Worm (Caenorhabditis elegans): ENCODE results near the gene Y13C8A.1.
A peak's percentile ranks its signal among the peaks of the same experiment; 100 is the strongest.
"Not testable (repeated sequence)": the region's sequence is repeated elsewhere in the genome, so short reads cannot be mapped to it uniquely, and the experiment has no call there.

Gene Y13C8A.1

DNA sequence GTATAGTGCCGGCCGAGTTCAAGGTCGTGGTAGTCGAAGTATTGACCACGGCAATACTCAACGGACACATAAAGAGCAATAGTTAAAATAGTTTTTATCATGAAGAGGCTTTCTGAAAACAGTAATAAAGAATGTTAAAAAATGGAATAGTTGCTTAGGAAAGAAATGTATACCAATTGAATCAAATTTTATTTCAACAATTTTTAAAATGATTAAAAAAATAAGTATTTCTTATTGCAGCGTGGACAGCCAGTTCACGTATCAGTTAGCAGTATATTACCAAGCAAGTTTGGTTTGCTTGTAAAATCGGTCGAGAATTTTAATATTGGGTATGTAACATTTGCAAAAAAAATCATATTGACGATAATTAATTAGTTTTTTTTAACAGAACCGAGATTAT is 30.1 kb downstream of the Y13C8A.1 start, which contains the start of gene F39F10.5:
Gene F39F10.5, minus strand, starts transcription at position 101 of the 400 bp plus-strand sequence.
- TF ChIP-seq flt-1 (GFP tag; IDR thresholded peaks at IDR 0.05); med-1 (GFP tag; optimal IDR thresholded peaks at IDR 0.05; ENCODE audit: insufficient read depth); tab-1 (GFP tag; IDR thresholded peaks at IDR 0.05): not testable (repeated sequence)

DNA sequence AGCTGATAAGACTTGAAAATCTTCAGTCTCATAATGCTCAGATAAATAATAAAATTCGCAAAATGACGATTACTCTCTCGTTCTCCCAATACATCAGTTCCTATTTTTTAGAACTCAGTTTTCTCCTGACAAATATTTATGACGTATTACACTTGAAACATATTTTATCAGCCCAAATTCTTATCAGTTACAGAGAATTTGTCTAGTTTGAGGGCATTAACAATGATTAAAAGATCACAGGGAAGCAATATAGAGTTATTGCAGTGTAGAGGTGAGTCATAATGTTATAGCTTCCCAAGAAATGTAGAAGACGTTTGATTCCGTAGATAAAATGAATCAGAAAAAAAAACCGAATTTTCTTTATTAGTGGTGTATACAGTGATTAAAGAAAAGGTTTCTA is 35.9 kb downstream of the Y13C8A.1 start:
- no peak for TF ChIP-seq med-1 (GFP tag; optimal IDR thresholded peaks at IDR 0.05; ENCODE audit: insufficient read depth)
- TF ChIP-seq klf-2 (GFP tag; conservative IDR thresholded peaks at IDR 0.05), result no peak
- TF ChIP-seq flt-1 (GFP tag; IDR thresholded peaks at IDR 0.05), result no peak
- no peak for TF ChIP-seq ref-1 (GFP tag; conservative IDR thresholded peaks at IDR 0.05)
- no peak for TF ChIP-seq T22C8.4 (GFP tag; IDR thresholded peaks at IDR 0.05)
- no peak for TF ChIP-seq ztf-23 (GFP tag; IDR thresholded peaks at IDR 0.05)
- TF ChIP-seq tab-1 (GFP tag; IDR thresholded peaks at IDR 0.05), result no peak
- no peak for TF ChIP-seq ztf-29 (GFP tag; IDR thresholded peaks at IDR 0.05)
- no peak for TF ChIP-seq cog-1 (tag; optimal IDR thresholded peaks at IDR 0.05)

- no peak for TF ChIP-seq cog-1 (tag; optimal IDR thresholded peaks at IDR 0.05)
- no peak for TF ChIP-seq ztf-23 (GFP tag; IDR thresholded peaks at IDR 0.05)
- TF ChIP-seq med-1 (GFP tag; optimal IDR thresholded peaks at IDR 0.05; ENCODE audit: insufficient read depth), result no peak
- TF ChIP-seq ztf-29 (GFP tag; IDR thresholded peaks at IDR 0.05), result no peak
- TF ChIP-seq T22C8.4 (GFP tag; IDR thresholded peaks at IDR 0.05), result no peak
- no peak for TF ChIP-seq tab-1 (GFP tag; IDR thresholded peaks at IDR 0.05)
- TF ChIP-seq klf-2 (GFP tag; conservative IDR thresholded peaks at IDR 0.05), result no peak
- TF ChIP-seq flt-1 (GFP tag; IDR thresholded peaks at IDR 0.05), result no peak
- no peak for TF ChIP-seq ref-1 (GFP tag; conservative IDR thresholded peaks at IDR 0.05)
Observed at ce11 chrX:16921533-16921932, 38.0 kb downstream of the Y13C8A.1 start, which contains the start of gene fbxb-114. fbxb-114 (plus strand) TSS chrX:16921833.

DNA sequence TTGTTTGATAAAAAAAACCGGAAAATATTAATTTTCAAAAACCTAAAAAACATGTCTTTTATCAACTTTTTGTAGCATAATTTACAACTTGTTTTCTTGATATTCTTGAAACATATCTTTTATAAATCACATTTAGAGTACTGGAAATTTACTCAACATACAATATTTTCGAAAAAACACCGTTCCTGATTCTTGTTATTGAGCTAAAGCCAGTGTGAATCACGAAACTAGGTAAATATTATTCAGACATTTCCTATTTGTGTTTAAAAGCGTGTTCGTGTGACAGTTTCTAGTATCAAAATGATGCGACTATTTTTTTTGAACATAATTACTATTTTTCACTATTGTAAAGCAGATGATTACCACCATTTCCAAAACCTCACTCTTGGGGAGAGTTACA is 40.1 kb downstream of the Y13C8A.1 start, which contains the start of gene C30E1.4:
Gene C30E1.4, plus strand, starts transcription at position 301 of the 400 bp plus-strand sequence.
- TF ChIP-seq flt-1 (GFP tag; IDR thresholded peaks at IDR 0.05) (no peak), cog-1 (tag; optimal IDR thresholded peaks at IDR 0.05) (no peak), klf-2 (GFP tag; conservative IDR thresholded peaks at IDR 0.05) (no peak), ref-1 (GFP tag; conservative IDR thresholded peaks at IDR 0.05) (no peak), tab-1 (GFP tag; IDR thresholded peaks at IDR 0.05) (no peak), med-1 (GFP tag; optimal IDR thresholded peaks at IDR 0.05; ENCODE audit: insufficient read depth) (no peak), ztf-29 (GFP tag; IDR thresholded peaks at IDR 0.05) (no peak), T22C8.4 (GFP tag; IDR thresholded peaks at IDR 0.05) (no peak), ztf-23 (GFP tag; IDR thresholded peaks at IDR 0.05) (no peak)

DNA sequence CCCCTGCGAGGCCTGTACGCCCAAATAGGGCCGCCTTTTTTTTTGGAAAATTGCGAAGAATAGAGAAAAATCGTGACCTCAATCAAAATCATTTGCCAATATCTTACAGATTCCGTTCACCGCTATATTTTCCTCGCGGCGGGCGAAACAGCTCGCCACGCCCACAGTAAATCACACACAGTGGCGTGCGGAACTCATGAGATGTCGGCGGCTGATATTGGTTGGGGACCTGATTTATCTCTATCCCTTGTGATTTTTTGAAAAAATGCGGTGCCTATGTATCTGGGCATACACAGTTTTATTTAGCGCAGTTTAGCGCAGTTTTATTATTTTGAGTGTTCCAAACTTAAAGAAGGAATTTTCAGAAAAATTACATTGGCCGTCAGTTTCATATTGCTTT is 41.8 kb downstream of the Y13C8A.1 start:
- TF ChIP-seq ref-1 (GFP tag; conservative IDR thresholded peaks at IDR 0.05) (no peak), med-1 (GFP tag; optimal IDR thresholded peaks at IDR 0.05; ENCODE audit: insufficient read depth) (no peak), tab-1 (GFP tag; IDR thresholded peaks at IDR 0.05) (no peak), ztf-29 (GFP tag; IDR thresholded peaks at IDR 0.05) (no peak), flt-1 (GFP tag; IDR thresholded peaks at IDR 0.05) (no peak), T22C8.4 (GFP tag; IDR thresholded peaks at IDR 0.05) (no peak), klf-2 (GFP tag; conservative IDR thresholded peaks at IDR 0.05) (no peak), cog-1 (tag; optimal IDR thresholded peaks at IDR 0.05) (no peak)

ce11 chrX:16928087-16928486 is 44.6 kb downstream of the Y13C8A.1 start:
- TF ChIP-seq cog-1 (tag; optimal IDR thresholded peaks at IDR 0.05), result peak; percentile 51
- peak; percentile 95 for TF ChIP-seq flt-1 (GFP tag; IDR thresholded peaks at IDR 0.05)
- TF ChIP-seq klf-2 (GFP tag; conservative IDR thresholded peaks at IDR 0.05), result peak; percentile 74
- TF ChIP-seq ztf-23 (GFP tag; IDR thresholded peaks at IDR 0.05), result peak; percentile 78
- peak; percentile 81 for TF ChIP-seq ref-1 (GFP tag; conservative IDR thresholded peaks at IDR 0.05)
- peak; percentile 66; the same call in 1 of the 2 replicates for TF ChIP-seq ztf-29 (GFP tag; IDR thresholded peaks at IDR 0.05)
- TF ChIP-seq T22C8.4 (GFP tag; IDR thresholded peaks at IDR 0.05), result peak; percentile 76
- peak; percentile 68 for TF ChIP-seq med-1 (GFP tag; optimal IDR thresholded peaks at IDR 0.05; ENCODE audit: insufficient read depth)
- peak; percentile 89 for TF ChIP-seq tab-1 (GFP tag; IDR thresholded peaks at IDR 0.05)

- TF ChIP-seq ztf-23 (GFP tag; IDR thresholded peaks at IDR 0.05) (peak; percentile 66), cog-1 (tag; optimal IDR thresholded peaks at IDR 0.05) (peak; percentile 98), ztf-29 (GFP tag; IDR thresholded peaks at IDR 0.05) (peak; percentile 67), klf-2 (GFP tag; conservative IDR thresholded peaks at IDR 0.05) (no peak), ref-1 (GFP tag; conservative IDR thresholded peaks at IDR 0.05) (0 out of 2 replicates have a peak, but pooled peaks have one; percentile 3), med-1 (GFP tag; optimal IDR thresholded peaks at IDR 0.05; ENCODE audit: insufficient read depth) (no peak), flt-1 (GFP tag; IDR thresholded peaks at IDR 0.05) (peak; percentile 53), tab-1 (GFP tag; IDR thresholded peaks at IDR 0.05) (peak; percentile 76), T22C8.4 (GFP tag; IDR thresholded peaks at IDR 0.05) (0 out of 2 replicates have a peak, but pooled peaks have one; percentile 31)
Observed at ce11 chrX:16929560-16930332, 46.2 kb downstream of the Y13C8A.1 start.

ce11 chrX:16930333-16930621 is 46.8 kb downstream of the Y13C8A.1 start:
- TF ChIP-seq T22C8.4 (GFP tag; IDR thresholded peaks at IDR 0.05) (0 out of 2 replicates have a peak, but pooled peaks have one; percentile 1), med-1 (GFP tag; optimal IDR thresholded peaks at IDR 0.05; ENCODE audit: insufficient read depth) (no peak)

DNA sequence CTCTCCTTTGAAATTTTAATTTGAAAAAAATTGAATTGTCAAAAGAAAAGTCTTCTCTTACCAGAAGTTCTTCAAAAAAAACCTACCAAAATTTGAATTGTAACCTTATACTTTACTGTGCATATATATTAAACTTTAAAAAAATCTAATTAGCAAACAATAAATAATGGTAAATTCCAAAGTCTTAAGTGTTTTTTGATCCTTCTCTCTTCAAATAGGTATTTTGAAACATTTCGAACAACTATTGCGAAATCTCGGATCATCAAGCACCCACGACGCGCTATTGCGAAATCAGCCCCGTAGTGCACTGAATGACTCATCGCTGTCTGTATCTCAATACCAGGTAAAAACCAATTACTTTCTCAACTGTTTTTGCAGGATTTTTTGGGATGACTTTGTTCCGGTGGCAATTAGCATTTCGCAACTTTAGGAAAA is 47.2 kb downstream of the Y13C8A.1 start:
- TF ChIP-seq flt-1 (GFP tag; IDR thresholded peaks at IDR 0.05) (peak; percentile 54; the same call in 1 of the 2 replicates), T22C8.4 (GFP tag; IDR thresholded peaks at IDR 0.05) (0 out of 2 replicates have a peak, but pooled peaks have one; percentile 10), tab-1 (GFP tag; IDR thresholded peaks at IDR 0.05) (no peak)
